Fruit fly (Drosophila melanogaster): ENCODE measurements around the gene Samuel.

DNA sequence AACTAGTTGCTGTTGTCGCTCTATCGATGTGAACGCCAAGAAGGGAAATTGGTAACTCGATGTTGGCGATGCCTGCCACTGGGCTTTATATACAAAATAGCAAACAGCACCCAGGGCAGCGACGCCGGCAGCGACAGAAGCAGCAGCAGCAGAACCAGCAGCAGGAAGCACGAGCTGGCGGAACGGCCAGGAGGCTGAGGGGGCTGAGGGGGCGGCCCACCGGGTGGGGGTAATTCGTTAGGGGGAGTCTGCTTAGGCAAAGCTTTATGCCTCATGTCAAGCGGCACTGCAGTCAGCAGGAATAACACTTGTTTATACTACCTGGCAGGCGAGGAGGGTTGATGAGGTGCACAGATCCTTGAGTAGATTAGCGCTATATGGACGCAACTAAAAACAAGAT is 14.5 kb upstream of the Samuel start, which contains the start of gene AstC:
- TF ChIP-seq Nf-YA (GFP tag; IDR thresholded peaks at IDR 0.05) = no peak
- TF ChIP-seq dpn (GFP tag; optimal IDR thresholded peaks at IDR 0.05) = no peak
- TF ChIP-seq danr (GFP tag; IDR thresholded peaks at IDR 0.05) = no peak
- TF ChIP-seq CG7928 (GFP tag; optimal IDR thresholded peaks at IDR 0.05) = no peak
- TF ChIP-seq CG8089 (GFP tag; optimal IDR thresholded peaks at IDR 0.05) = no peak
- TF ChIP-seq CG18011 (GFP tag; optimal IDR thresholded peaks at IDR 0.05) = no peak
- TF ChIP-seq MBD-R2 (GFP tag; IDR thresholded peaks at IDR 0.05) = no peak
- no peak for TF ChIP-seq wek (GFP tag; optimal IDR thresholded peaks at IDR 0.05)

All from whole organism, embryonic.